Worm (Caenorhabditis elegans): ENCODE results near the gene clec-176.
"Not testable (repeated sequence)": the region's sequence is repeated elsewhere in the genome, so short reads cannot be mapped to it uniquely, and the experiment has no call there.

Gene clec-176

ce11 chrIV:5008378-5008777, 24.5 kb downstream of the clec-176 start, which contains the start of gene srm-2:
TSS of gene srm-2 (plus strand) at chrIV:5008678.
- TF ChIP-seq mab-5 (tag; optimal IDR thresholded peaks at IDR 0.05) (no peak), tbx-8 (GFP tag; optimal IDR thresholded peaks at IDR 0.05) (no peak), lin-13 (tag; optimal IDR thresholded peaks at IDR 0.05) (no peak), ztf-11 (tag; optimal IDR thresholded peaks at IDR 0.05) (no peak), bed-3 (GFP tag; optimal IDR thresholded peaks at IDR 0.05) (no peak), pha-4 (tag; optimal IDR thresholded peaks at IDR 0.05) (no peak), nhr-12 (tag; optimal IDR thresholded peaks at IDR 0.05) (no peak)

ce11 chrIV:5012241-5012640, 28.4 kb downstream of the clec-176 start, which contains the start of gene srm-1:
TSS of gene srm-1 (plus strand) at chrIV:5012541.
- no peak for TF ChIP-seq lin-32 (GFP tag; optimal IDR thresholded peaks at IDR 0.05)
- TF ChIP-seq unc-39 (tag; optimal IDR thresholded peaks at IDR 0.05), result no peak
- TF ChIP-seq mab-5 (tag; optimal IDR thresholded peaks at IDR 0.05), result no peak
- TF ChIP-seq nhr-237 (tag; optimal IDR thresholded peaks at IDR 0.05), result no peak
- TF ChIP-seq ceh-43 (GFP tag; optimal IDR thresholded peaks at IDR 0.05), result no peak
- no peak for TF ChIP-seq nhr-76 (tag; optimal IDR thresholded peaks at IDR 0.05)
- TF ChIP-seq hlh-1 (tag; optimal IDR thresholded peaks at IDR 0.05), result no peak
- no peak for TF ChIP-seq sptf-1 (tag; optimal IDR thresholded peaks at IDR 0.05)
- TF ChIP-seq mep-1 (tag; optimal IDR thresholded peaks at IDR 0.05), result no peak
- TF ChIP-seq nhr-2 (tag; optimal IDR thresholded peaks at IDR 0.05), result no peak
- no peak for TF ChIP-seq drap-1 (GFP tag; optimal IDR thresholded peaks at IDR 0.05)
- no peak for TF ChIP-seq cnd-1 (tag; optimal IDR thresholded peaks at IDR 0.05)
- no peak for TF ChIP-seq ham-2 (GFP tag; optimal IDR thresholded peaks at IDR 0.05)
- no peak for TF ChIP-seq snpc-4 (tag; optimal IDR thresholded peaks at IDR 0.05)

ce11 chrIV:5016461-5016860, 32.6 kb downstream of the clec-176 start, which contains the start of gene ssq-4:
TSS of gene ssq-4 (plus strand) at chrIV:5016479.
- not testable (repeated sequence) for TF ChIP-seq nhr-76 (tag; optimal IDR thresholded peaks at IDR 0.05); elt-1 (tag; optimal IDR thresholded peaks at IDR 0.05; ENCODE audit: borderline replicate concordance, insufficient read depth); nhr-28 (tag; optimal IDR thresholded peaks at IDR 0.05)

- not testable (repeated sequence) for TF ChIP-seq flh-1 (GFP tag; optimal IDR thresholded peaks at IDR 0.05); hlh-1 (tag; optimal IDR thresholded peaks at IDR 0.05); bed-3 (GFP tag; optimal IDR thresholded peaks at IDR 0.05)
These were observed 33.2 kb downstream of the clec-176 start, which contains the start of gene T28H11.7 for ce11 chrIV:5017075-5017474. TSS of gene T28H11.7 (minus strand) at chrIV:5017175.

ce11 chrIV:5020533-5020932, 36.7 kb downstream of the clec-176 start, which contains the start of gene T28H11.8:
TSS of gene T28H11.8 (minus strand) at chrIV:5020633.
- no peak for TF ChIP-seq nhr-237 (tag; optimal IDR thresholded peaks at IDR 0.05)
- TF ChIP-seq ceh-83 (GFP tag; optimal IDR thresholded peaks at IDR 0.05), result no peak
- no peak for TF ChIP-seq nhr-2 (tag; optimal IDR thresholded peaks at IDR 0.05)
- TF ChIP-seq blmp-1 (tag; optimal IDR thresholded peaks at IDR 0.05), result no peak
- no peak for TF ChIP-seq pha-4 (tag; optimal IDR thresholded peaks at IDR 0.05)
- no peak for TF ChIP-seq lin-13 (tag; optimal IDR thresholded peaks at IDR 0.05)
- TF ChIP-seq lin-32 (GFP tag; optimal IDR thresholded peaks at IDR 0.05), result no peak
- no peak for TF ChIP-seq tbx-8 (GFP tag; optimal IDR thresholded peaks at IDR 0.05)
- TF ChIP-seq snpc-4 (tag; optimal IDR thresholded peaks at IDR 0.05), result no peak
- no peak for TF ChIP-seq flh-1 (GFP tag; optimal IDR thresholded peaks at IDR 0.05)
- TF ChIP-seq ham-2 (GFP tag; optimal IDR thresholded peaks at IDR 0.05), result no peak
- TF ChIP-seq bed-3 (GFP tag; optimal IDR thresholded peaks at IDR 0.05), result no peak
- no peak for TF ChIP-seq M03D4.4 (tag; optimal IDR thresholded peaks at IDR 0.05)
- TF ChIP-seq mep-1 (tag; optimal IDR thresholded peaks at IDR 0.05), result no peak
- no peak for TF ChIP-seq nhr-76 (tag; optimal IDR thresholded peaks at IDR 0.05)
- no peak for TF ChIP-seq unc-62 (GFP tag; optimal IDR thresholded peaks at IDR 0.05)
- TF ChIP-seq unc-39 (tag; optimal IDR thresholded peaks at IDR 0.05), result no peak
- no peak for TF ChIP-seq sem-2 (GFP tag; optimal IDR thresholded peaks at IDR 0.05)
- TF ChIP-seq ztf-11 (tag; optimal IDR thresholded peaks at IDR 0.05), result no peak

- TF ChIP-seq nhr-76 (tag; optimal IDR thresholded peaks at IDR 0.05), result no peak
- TF ChIP-seq tbx-8 (GFP tag; optimal IDR thresholded peaks at IDR 0.05), result no peak
- TF ChIP-seq elt-1 (tag; optimal IDR thresholded peaks at IDR 0.05; ENCODE audit: borderline replicate concordance, insufficient read depth), result no peak
- TF ChIP-seq M03D4.4 (tag; optimal IDR thresholded peaks at IDR 0.05), result no peak
- no peak for TF ChIP-seq unc-39 (tag; optimal IDR thresholded peaks at IDR 0.05)
- no peak for TF ChIP-seq mep-1 (tag; optimal IDR thresholded peaks at IDR 0.05)
- TF ChIP-seq cnd-1 (tag; optimal IDR thresholded peaks at IDR 0.05), result no peak
- TF ChIP-seq ceh-83 (GFP tag; optimal IDR thresholded peaks at IDR 0.05), result no peak
These were observed 41.8 kb downstream of the clec-176 start, which contains the start of gene C09B9.85 for ce11 chrIV:5025646-5026045. TSS of gene C09B9.85 (minus strand) at chrIV:5025746.
